Worm (Caenorhabditis elegans) whole organism, L4/young adult: Measurements from ENCODE around the gene B0222.11.

Experiments used
- W03F9.2 ChIP-seq: fragments of 150-350 bp; optimal IDR thresholded peaks from 2 replicates; lab custom pipeline; 2014; ENCODE audit warnings: missing biosample characterization, missing genetic modification characterization
- dao-5 ChIP-seq: sonication (generic microtip); optimal IDR thresholded peaks from 2 replicates; lab custom pipeline; 2016; ENCODE audit warnings: missing genotype, missing genetic modification characterization, moderate library complexity, missing compliant biosample characterization
- him-1 ChIP-seq: sonication (generic microtip); optimal IDR thresholded peaks from 2 replicates; lab custom pipeline; 2016; ENCODE audit warnings: missing genotype, missing genetic modification reagents, missing genetic modification characterization, missing compliant biosample characterization

DNA sequence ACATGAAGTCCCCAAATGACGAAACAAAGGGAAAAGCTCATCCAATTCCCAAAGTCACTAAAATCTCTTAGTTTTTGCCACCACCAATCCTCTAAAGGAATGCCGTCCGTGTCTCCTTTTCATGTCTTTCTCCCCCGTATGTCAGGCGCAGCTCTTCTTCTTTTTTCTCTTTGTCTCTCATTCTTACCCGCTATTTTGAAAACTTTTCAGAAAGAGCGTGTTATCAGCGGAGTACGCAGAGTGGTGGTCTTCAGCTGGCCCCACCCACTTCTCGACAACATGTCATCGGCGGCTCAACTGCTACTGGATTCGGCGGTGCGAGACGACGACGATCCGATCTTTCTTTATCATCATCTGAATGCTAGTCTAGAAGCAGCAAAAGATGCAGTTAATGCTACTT is 23.4 kb upstream of the B0222.11 start, which contains the start of gene sphr-1:
- TF ChIP-seq dao-5 (tag; lab: Kevin White, UChicago) (no peak), him-1 (tag; lab: Kevin White, UChicago) (no peak), W03F9.2 (tag; lab: Kevin White, UChicago) (no peak)
